Worm (Caenorhabditis elegans) whole organism, young adult: ENCODE data around the gene lin-22.
A peak's percentile ranks its signal among the peaks of the same experiment; 100 is the strongest.

Experiments used
- B0019.2 ChIP-seq: fragments of 200-800 bp; sonication (Bioruptor generic); conservative IDR thresholded peaks from 2 replicates; pipeline ENCODE4 v1.3.6; 2022; ENCODE audit warnings: missing genetic modification reagents, missing genetic modification characterization, missing compliant biosample characterization
- B0035.1 ChIP-seq: sonication (generic microtip); optimal IDR thresholded peaks from 2 replicates; lab custom pipeline; 2016; ENCODE audit warnings: missing genetic modification characterization, mild to moderate bottlenecking, missing compliant biosample characterization, missing genotype, missing genetic modification reagents
- B0261.1 ChIP-seq: sonication (generic microtip); optimal IDR thresholded peaks from 2 replicates; lab custom pipeline; 2016; ENCODE audit warnings: mild to moderate bottlenecking, missing genetic modification characterization, moderate library complexity, missing compliant biosample characterization
- C06A6.2 ChIP-seq: fragments of 200-800 bp; sonication (Bioruptor generic); conservative IDR thresholded peaks from 2 replicates; pipeline ENCODE4 v1.3.6; 2022; ENCODE audit warnings: missing genetic modification characterization, missing compliant biosample characterization
- F10E7.11 ChIP-seq: sonication (generic microtip); optimal IDR thresholded peaks from 2 replicates; lab custom pipeline; 2017; ENCODE audit warnings: mild to moderate bottlenecking, missing genetic modification characterization, moderate library complexity, missing compliant biosample characterization
- F22D6.2 ChIP-seq: sonication (generic microtip); optimal IDR thresholded peaks from 2 replicates; lab custom pipeline; 2016; ENCODE audit warnings: mild to moderate bottlenecking, missing genetic modification characterization, missing compliant biosample characterization
- F33H1.4 ChIP-seq: fragments of 200-800 bp; sonication (Bioruptor generic); IDR thresholded peaks from 2 replicates; pipeline ENCODE4 v1.3.6; 2022; ENCODE audit warnings: missing genetic modification reagents, missing genetic modification characterization, missing compliant biosample characterization
- F37B4.10 ChIP-seq: fragments of 200-800 bp; sonication (Bioruptor generic); IDR thresholded peaks from 2 replicates; pipeline ENCODE4 v1.3.6; 2022; ENCODE audit warnings: missing genetic modification characterization, missing compliant biosample characterization
- F49E8.2 ChIP-seq: sonication (generic microtip); optimal IDR thresholded peaks from 3 replicates; lab custom pipeline; 2017; ENCODE audit warnings: missing genetic modification characterization, mild to moderate bottlenecking, missing compliant biosample characterization, antibody characterized with exemption, moderate library complexity; ENCODE audit not compliant: insufficient read depth
- F52B5.7 ChIP-seq: sonication (generic microtip); optimal IDR thresholded peaks from 2 replicates; lab custom pipeline; 2016; ENCODE audit warnings: mild to moderate bottlenecking, missing genetic modification characterization, missing compliant biosample characterization
- F55B11.4 ChIP-seq: sonication (generic microtip); optimal IDR thresholded peaks from 2 replicates; lab custom pipeline; 2016; ENCODE audit warnings: missing compliant biosample characterization, missing genetic modification characterization, borderline replicate concordance; ENCODE audit not compliant: insufficient read depth
- Y79H2A.3 ChIP-seq: fragments of 200-800 bp; sonication (Bioruptor generic); conservative IDR thresholded peaks from 2 replicates; pipeline ENCODE4 v1.3.6; 2022; ENCODE audit warnings: missing genetic modification reagents, missing genetic modification characterization, missing compliant biosample characterization
- Y95B8A.8 ChIP-seq: fragments of 200-800 bp; sonication (Bioruptor generic); IDR thresholded peaks from 2 replicates; pipeline ENCODE4 v1.3.6; 2022; ENCODE audit warnings: missing genetic modification reagents, missing genetic modification characterization, missing compliant biosample characterization
- ZK185.1 ChIP-seq: sonication (generic microtip); optimal IDR thresholded peaks from 2 replicates; lab custom pipeline; 2016; ENCODE audit warnings: mild to moderate bottlenecking, missing genetic modification characterization, missing compliant biosample characterization; ENCODE audit not compliant: poor library complexity, severe bottlenecking
- akir-1 ChIP-seq: fragments of 200-800 bp; sonication (Bioruptor generic); optimal IDR thresholded peaks from 2 replicates; lab custom pipeline; 2018; ENCODE audit warnings: mild to moderate bottlenecking, missing genetic modification characterization, moderate library complexity, missing compliant biosample characterization
- atf-7 ChIP-seq: sonication (generic microtip); optimal IDR thresholded peaks from 2 replicates; lab custom pipeline; 2017; ENCODE audit warnings: mild to moderate bottlenecking, missing genetic modification characterization, missing compliant biosample characterization
- attf-3 ChIP-seq: fragments of 200-800 bp; sonication (Bioruptor generic); conservative IDR thresholded peaks from 2 replicates; pipeline ENCODE4 v1.3.6; 2022; ENCODE audit warnings: missing genetic modification reagents, missing genetic modification characterization, missing compliant biosample characterization
- attf-5 ChIP-seq: fragments of 200-800 bp; sonication (Bioruptor generic); optimal IDR thresholded peaks from 2 replicates; lab custom pipeline; 2018; ENCODE audit warnings: mild to moderate bottlenecking, missing genetic modification characterization, missing compliant biosample characterization
- ccch-3 ChIP-seq: fragments of 200-800 bp; sonication (Bioruptor generic); optimal IDR thresholded peaks from 2 replicates; lab custom pipeline; 2018; ENCODE audit warnings: mild to moderate bottlenecking, missing genetic modification characterization, missing compliant biosample characterization
- ceh-79 ChIP-seq: sonication (generic microtip); optimal IDR thresholded peaks from 2 replicates; lab custom pipeline; 2017; ENCODE audit warnings: mild to moderate bottlenecking, missing genetic modification characterization, missing compliant biosample characterization
- dox-1 ChIP-seq: fragments of 200-800 bp; sonication (Bioruptor generic); IDR thresholded peaks from 2 replicates; pipeline ENCODE4 v1.3.6; 2022; ENCODE audit warnings: missing genetic modification reagents, missing genetic modification characterization, missing compliant biosample characterization
- dpff-1 ChIP-seq: sonication (generic microtip); optimal IDR thresholded peaks from 2 replicates; lab custom pipeline; 2017; ENCODE audit warnings: mild to moderate bottlenecking, missing genetic modification characterization, missing compliant biosample characterization
- ets-4 ChIP-seq: fragments of 200-800 bp; sonication (Bioruptor generic); optimal IDR thresholded peaks from 2 replicates; lab custom pipeline; 2018; ENCODE audit warnings: mild to moderate bottlenecking, missing genetic modification characterization, missing compliant biosample characterization
- gei-17 ChIP-seq: fragments of 200-800 bp; sonication (Bioruptor generic); optimal IDR thresholded peaks from 2 replicates; lab custom pipeline; 2018; ENCODE audit warnings: mild to moderate bottlenecking, missing genetic modification characterization, missing compliant biosample characterization
- him-1 ChIP-seq: sonication (generic microtip); optimal IDR thresholded peaks from 2 replicates; lab custom pipeline; 2016; ENCODE audit warnings: missing genotype, missing genetic modification reagents, missing genetic modification characterization, missing compliant biosample characterization
- hlh-12 ChIP-seq: sonication (generic microtip); optimal IDR thresholded peaks from 2 replicates; lab custom pipeline; 2016; ENCODE audit warnings: missing genetic modification characterization, missing compliant biosample characterization
- hmg-1.2 ChIP-seq: fragments of 200-800 bp; sonication (Bioruptor generic); IDR thresholded peaks from 2 replicates; pipeline ENCODE4 v1.3.6; 2022; ENCODE audit warnings: missing genetic modification reagents, missing genetic modification characterization, missing compliant biosample characterization
- hrde-1 ChIP-seq: sonication (generic microtip); optimal IDR thresholded peaks from 2 replicates; lab custom pipeline; 2016; ENCODE audit warnings: missing genetic modification characterization, mild to moderate bottlenecking, missing compliant biosample characterization, moderate library complexity, missing genotype, missing genetic modification reagents, borderline replicate concordance
- let-526 ChIP-seq: fragments of 200-800 bp; sonication (Bioruptor generic); IDR thresholded peaks from 2 replicates; pipeline ENCODE4 v1.3.6; 2022; ENCODE audit warnings: missing genetic modification reagents, missing genetic modification characterization, missing compliant biosample characterization
- lin-54 ChIP-seq: fragments of 200-800 bp; sonication (Bioruptor generic); optimal IDR thresholded peaks from 2 replicates; lab custom pipeline; 2018; ENCODE audit warnings: mild to moderate bottlenecking, missing genetic modification characterization, missing compliant biosample characterization
- madf-10 ChIP-seq: sonication (generic microtip); optimal IDR thresholded peaks from 2 replicates; lab custom pipeline; 2016; ENCODE audit warnings: mild to moderate bottlenecking, missing genetic modification characterization, missing compliant biosample characterization
- madf-6 ChIP-seq: fragments of 200-800 bp; sonication (Bioruptor generic); IDR thresholded peaks from 2 replicates; pipeline ENCODE4 v1.3.6; 2022; ENCODE audit warnings: missing genetic modification reagents, missing genetic modification characterization, missing compliant biosample characterization
- mxl-1 ChIP-seq: sonication (generic microtip); optimal IDR thresholded peaks from 2 replicates; lab custom pipeline; 2016; ENCODE audit warnings: missing genetic modification characterization, missing compliant biosample characterization
- nfyb-1 ChIP-seq: fragments of 200-800 bp; sonication (Bioruptor generic); IDR thresholded peaks from 2 replicates; pipeline ENCODE4 v1.3.6; 2022; ENCODE audit warnings: missing genetic modification reagents, missing genetic modification characterization, missing compliant biosample characterization
- nhr-120 ChIP-seq: fragments of 200-800 bp; sonication (Bioruptor generic); IDR thresholded peaks from 2 replicates; pipeline ENCODE4 v1.3.6; 2022; ENCODE audit warnings: missing genetic modification characterization, missing compliant biosample characterization
- nhr-179 ChIP-seq: sonication (generic microtip); optimal IDR thresholded peaks from 2 replicates; lab custom pipeline; 2016; ENCODE audit warnings: mild to moderate bottlenecking, missing genetic modification characterization, missing compliant biosample characterization
- nhr-90 ChIP-seq: sonication (generic microtip); optimal IDR thresholded peaks from 2 replicates; lab custom pipeline; 2016; ENCODE audit warnings: missing genotype, mild to moderate bottlenecking, missing genetic modification characterization, missing compliant biosample characterization
- pbrm-1 ChIP-seq: fragments of 200-800 bp; sonication (Bioruptor generic); IDR thresholded peaks from 2 replicates; pipeline ENCODE4 v1.3.6; 2022; ENCODE audit warnings: missing genetic modification reagents, missing genetic modification characterization, missing compliant biosample characterization
- rcor-1 ChIP-seq: fragments of 200-800 bp; sonication (Bioruptor generic); IDR thresholded peaks from 2 replicates; pipeline ENCODE4 v1.3.6; 2022; ENCODE audit warnings: missing genetic modification reagents, missing genetic modification characterization, missing compliant biosample characterization
- rec-8 ChIP-seq, 2 experiments: sonication (generic microtip); optimal IDR thresholded peaks; 2 replicates each; lab custom pipeline; 2016; ENCODE audit warnings: mild to moderate bottlenecking in 2 of 2, missing genetic modification characterization in 2 of 2, missing genetic modification reagents in 2 of 2, missing genotype in 2 of 2, missing biosample characterization in 1 of 2, missing compliant biosample characterization in 1 of 2, moderate library complexity in 1 of 2
- repo-1 ChIP-seq: sonication (generic microtip); optimal IDR thresholded peaks from 2 replicates; lab custom pipeline; 2017; ENCODE audit warnings: mild to moderate bottlenecking, missing genetic modification characterization, missing compliant biosample characterization
- snpc-3.4 ChIP-seq: sonication (generic microtip); optimal IDR thresholded peaks from 2 replicates; lab custom pipeline; 2017; ENCODE audit warnings: missing genetic modification characterization, mild to moderate bottlenecking, missing compliant biosample characterization, antibody characterized with exemption, moderate library complexity, missing genotype, missing genetic modification reagents
- tlf-1 ChIP-seq: fragments of 200-800 bp; sonication (Bioruptor generic); optimal IDR thresholded peaks from 2 replicates; lab custom pipeline; 2018; ENCODE audit warnings: mild to moderate bottlenecking, missing genetic modification characterization, missing compliant biosample characterization
- unc-130 ChIP-seq: sonication (generic microtip); optimal IDR thresholded peaks from 2 replicates; lab custom pipeline; 2016; ENCODE audit warnings: missing genetic modification reagents, missing genetic modification characterization, missing compliant biosample characterization
- zfh-2 ChIP-seq: fragments of 200-800 bp; sonication (Bioruptor generic); conservative IDR thresholded peaks from 2 replicates; pipeline ENCODE4 v1.3.6; 2022; ENCODE audit warnings: missing genetic modification reagents, missing genetic modification characterization, missing compliant biosample characterization
- ztf-28 ChIP-seq: fragments of 200-800 bp; sonication (Bioruptor generic); IDR thresholded peaks from 2 replicates; pipeline ENCODE4 v1.3.6; 2022; ENCODE audit warnings: missing genetic modification reagents, missing genetic modification characterization, missing compliant biosample characterization
- ztf-6 ChIP-seq: fragments of 200-800 bp; sonication (Bioruptor generic); IDR thresholded peaks from 2 replicates; pipeline ENCODE4 v1.3.6; 2022; ENCODE audit warnings: missing genetic modification reagents, missing genetic modification characterization, missing compliant biosample characterization

The lin-22 gene

ce11 chrIV:3029882-3030281 lies 10.3 kb downstream of the lin-22 start:
- TF ChIP-seq F37B4.10 (GFP tag; lab: Robert Waterston, UW) = no peak
- TF ChIP-seq ztf-6 (GFP tag; lab: Robert Waterston, UW) = 0 out of 2 replicates have a peak, but pooled peaks have one; percentile 18
- TF ChIP-seq lin-54 (GFP tag; lab: Kevin White, UChicago) = no peak
- TF ChIP-seq nhr-179 (tag; lab: Kevin White, UChicago) = no peak
- no peak for TF ChIP-seq F33H1.4 (GFP tag; lab: Robert Waterston, UW)
- TF ChIP-seq nfyb-1 (GFP tag; lab: Robert Waterston, UW) = no peak
- peak; percentile 53 for TF ChIP-seq zfh-2 (GFP tag; lab: Robert Waterston, UW)
- no peak for TF ChIP-seq ztf-28 (GFP tag; lab: Robert Waterston, UW)
- no peak for TF ChIP-seq ceh-79 (tag; lab: Kevin White, UChicago)
- TF ChIP-seq hmg-1.2 (GFP tag; lab: Robert Waterston, UW) = peak; percentile 33; the same call in 1 of the 2 replicates

ce11 chrIV:3032020-3032419 lies 12.5 kb downstream of the lin-22 start:
- no peak for TF ChIP-seq B0019.2 (GFP tag; lab: Robert Waterston, UW)
- TF ChIP-seq madf-6 = peak; percentile 42; the same call in 1 of the 2 replicates
- no peak for TF ChIP-seq F49E8.2 (tag; lab: Kevin White, UChicago)
- no peak for TF ChIP-seq pbrm-1 (GFP tag; lab: Robert Waterston, UW)
- no peak for TF ChIP-seq ZK185.1
- no peak for TF ChIP-seq Y79H2A.3 (GFP tag; lab: Robert Waterston, UW)
- TF ChIP-seq rec-8 (tag; optimal IDR thresholded peaks at IDR 0.05; lab: Kevin White, UChicago) = no peak
- TF ChIP-seq madf-10 (tag; lab: Kevin White, UChicago) = no peak
- no peak for TF ChIP-seq ets-4
- no peak for TF ChIP-seq attf-3 (GFP tag; lab: Robert Waterston, UW)
- TF ChIP-seq C06A6.2 (GFP tag; lab: Robert Waterston, UW) = no peak
- no peak for TF ChIP-seq nhr-90 (tag; lab: Kevin White, UChicago)
- TF ChIP-seq rcor-1 (GFP tag; lab: Robert Waterston, UW) = no peak
- TF ChIP-seq atf-7 (tag; lab: Kevin White, UChicago) = no peak
- TF ChIP-seq ccch-3 (GFP tag; lab: Kevin White, UChicago) = no peak
- TF ChIP-seq hlh-12 (tag; lab: Kevin White, UChicago) = no peak
- TF ChIP-seq hrde-1 (tag; lab: Kevin White, UChicago) = peak; percentile 7
- no peak for TF ChIP-seq let-526 (GFP tag; lab: Robert Waterston, UW)
- no peak for TF ChIP-seq F22D6.2
- TF ChIP-seq lin-54 (GFP tag; lab: Kevin White, UChicago) = no peak
- TF ChIP-seq nhr-120 (GFP tag; lab: Robert Waterston, UW) = no peak
- TF ChIP-seq unc-130 = no peak
- TF ChIP-seq B0035.1 (tag; lab: Kevin White, UChicago) = no peak
- TF ChIP-seq nhr-179 (tag; lab: Kevin White, UChicago) = no peak
- no peak for TF ChIP-seq him-1 (tag; lab: Kevin White, UChicago)
- no peak for TF ChIP-seq akir-1
- TF ChIP-seq Y95B8A.8 (GFP tag; lab: Robert Waterston, UW) = no peak
- peak; percentile 80 for TF ChIP-seq F52B5.7 (tag; lab: Kevin White, UChicago)
- TF ChIP-seq mxl-1 (tag; lab: Kevin White, UChicago) = no peak
- no peak for TF ChIP-seq ztf-28 (GFP tag; lab: Robert Waterston, UW)
- no peak for TF ChIP-seq snpc-3.4 (tag; lab: Kevin White, UChicago)
- peak; percentile 66 for TF ChIP-seq dpff-1 (tag; lab: Kevin White, UChicago)
- no peak for TF ChIP-seq B0261.1 (tag; lab: Kevin White, UChicago)
- TF ChIP-seq F10E7.11 (tag; lab: Kevin White, UChicago) = peak; percentile 43
- TF ChIP-seq tlf-1 (GFP tag; lab: Kevin White, UChicago) = no peak
- no peak for TF ChIP-seq F55B11.4
- peak; percentile 14 for TF ChIP-seq repo-1
- TF ChIP-seq ceh-79 (tag; lab: Kevin White, UChicago) = peak; percentile 68
- no peak for TF ChIP-seq gei-17 (GFP tag; lab: Kevin White, UChicago)
- TF ChIP-seq dox-1 = no peak
- no peak for TF ChIP-seq attf-5 (GFP tag; lab: Kevin White, UChicago)
